Fruit fly (Drosophila melanogaster): Measurements from ENCODE around the gene Burs.

The Burs gene

DNA sequence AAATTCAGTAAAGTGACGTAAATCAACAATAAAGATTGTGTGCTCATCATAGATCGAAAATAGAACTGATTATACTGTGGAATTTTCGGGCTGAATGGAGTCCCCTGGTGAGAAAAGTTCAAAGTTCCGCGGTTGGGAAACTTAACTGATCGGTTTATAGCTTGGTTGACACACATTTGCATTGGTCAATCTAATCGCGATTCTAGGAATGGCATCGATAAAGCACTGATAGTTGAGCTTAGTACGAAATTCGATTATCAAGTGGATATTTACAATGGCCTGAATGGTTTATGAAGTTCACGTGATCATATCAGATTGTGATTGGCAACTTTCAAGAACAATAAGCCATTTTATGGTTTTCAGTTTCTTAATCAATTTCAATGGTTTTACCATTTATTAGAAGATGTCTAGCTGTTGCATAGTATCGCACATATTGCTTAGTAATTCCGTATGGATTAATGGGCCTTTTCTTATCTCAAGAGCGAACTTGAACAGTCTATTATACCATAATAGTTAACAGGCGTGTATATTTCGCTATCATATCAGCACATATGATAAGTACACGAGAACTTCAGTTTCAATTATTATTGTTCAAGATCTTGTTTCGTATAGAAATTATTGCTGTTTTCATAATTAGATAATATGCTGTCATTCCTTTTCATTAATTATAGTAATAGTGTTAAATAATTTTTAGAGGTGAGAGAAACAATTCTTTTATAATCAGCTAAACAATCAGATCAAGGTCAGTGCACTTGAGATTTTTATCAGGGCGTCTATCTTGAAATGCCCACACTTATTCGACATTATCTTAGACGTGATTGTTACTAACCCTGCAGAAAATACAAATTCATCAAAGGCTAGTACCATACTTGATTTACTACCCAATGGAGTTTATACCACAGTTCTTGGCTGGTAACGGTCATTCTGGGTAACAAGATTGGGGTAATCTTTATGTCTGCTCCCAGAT lies 20.1 kb upstream of the Burs start, which contains the start of gene CG31233:
TSS of gene CG31233 (plus strand) at position 900 of the 967 bp plus-strand sequence.
- TF ChIP-seq CTCF (optimal IDR thresholded peaks at IDR 0.05) (no peak), CG8478 (optimal IDR thresholded peaks at IDR 0.05) (no peak)

dm6 chr3R:21753099-21753498 lies 16.2 kb upstream of the Burs start:
- TF ChIP-seq CTCF (optimal IDR thresholded peaks at IDR 0.05) (no peak), CG8478 (optimal IDR thresholded peaks at IDR 0.05) (no peak)

- TF ChIP-seq CG8478 (optimal IDR thresholded peaks at IDR 0.05) (no peak), CTCF (optimal IDR thresholded peaks at IDR 0.05) (no peak)
Observed at dm6 chr3R:21753974-21754373, 15.3 kb upstream of the Burs start, which contains the start of gene CG31198. Gene CG31198 (plus strand): TSS chr3R:21754324.

DNA sequence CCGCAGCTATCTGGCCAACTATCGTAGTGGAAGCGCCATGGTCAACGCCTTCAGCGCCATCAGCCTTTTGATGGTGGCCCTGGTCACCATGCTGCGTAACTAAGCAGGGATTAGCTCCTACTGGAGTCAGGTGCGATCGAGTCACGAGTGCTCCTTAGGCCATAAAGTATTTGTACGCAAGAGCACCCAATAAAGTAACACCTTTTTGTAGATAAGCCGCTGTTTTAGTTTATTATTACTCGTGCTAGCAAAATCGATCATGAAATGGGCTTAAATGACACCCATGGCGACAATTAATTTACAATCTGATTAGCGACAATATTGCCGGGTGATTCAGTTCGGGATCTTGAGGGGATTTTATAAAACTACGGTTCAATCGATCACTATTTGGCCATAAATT lies 11.8 kb upstream of the Burs start:
- TF ChIP-seq CG8478 (optimal IDR thresholded peaks at IDR 0.05) (no peak), CTCF (optimal IDR thresholded peaks at IDR 0.05) (no peak)

DNA sequence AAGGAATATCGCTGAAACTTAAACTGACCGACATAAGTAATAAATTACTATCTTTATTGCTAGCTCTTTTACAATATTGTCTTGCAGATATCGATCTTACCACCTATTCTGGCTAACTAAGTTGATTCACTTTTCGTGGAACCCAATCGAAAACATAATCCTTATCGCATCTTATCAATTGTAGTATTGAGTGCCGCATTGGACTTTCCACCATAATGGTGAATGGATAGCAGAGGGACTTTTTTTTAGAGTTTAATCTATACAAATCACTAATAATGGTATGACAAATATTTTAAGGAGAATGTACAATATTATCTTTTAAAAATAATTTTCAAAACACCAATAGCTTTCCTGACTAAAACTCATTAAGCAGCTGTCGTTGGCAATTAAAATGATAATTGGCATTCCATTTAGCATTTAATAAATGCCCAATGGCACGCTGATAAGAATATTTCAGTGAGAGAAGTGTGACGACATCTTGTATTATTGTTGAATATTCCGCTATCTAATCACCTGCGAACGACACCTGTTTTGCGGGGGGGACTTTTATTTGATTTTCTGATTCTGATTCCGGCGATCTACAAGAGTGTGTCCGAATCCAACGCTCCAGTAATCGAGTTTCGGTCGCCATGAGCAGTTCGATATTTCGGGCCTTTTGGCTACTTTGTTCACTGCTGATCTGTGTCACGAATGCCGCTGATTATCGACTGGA lies 11.0 kb upstream of the Burs start, which contains the start of gene CG42335:
TSS of gene CG42335 (plus strand) at position 620 of the 712 bp plus-strand sequence.
- TF ChIP-seq CG8478 (optimal IDR thresholded peaks at IDR 0.05) = no peak
- TF ChIP-seq CTCF (optimal IDR thresholded peaks at IDR 0.05) = no peak

dm6 chr3R:21775766-21776165 lies 6.4 kb downstream of the Burs start, which contains the start of the genes GABA-B-R2 and CG6800:
Gene GABA-B-R2 (minus strand): TSS chr3R:21775840.
Gene CG6800 (plus strand): TSS chr3R:21776138.
- TF ChIP-seq CG8478 (optimal IDR thresholded peaks at IDR 0.05) (no peak), CTCF (optimal IDR thresholded peaks at IDR 0.05) (no peak)

- TF ChIP-seq CTCF (optimal IDR thresholded peaks at IDR 0.05) (peak in 1 of 2 experiments; percentile 41), CG8478 (optimal IDR thresholded peaks at IDR 0.05) (no peak)
Observed at dm6 chr3R:21777660-21778059, 8.3 kb downstream of the Burs start, which contains the start of gene Polr1H. Gene Polr1H (minus strand): TSS chr3R:21777847.

dm6 chr3R:21780086-21780485 lies 10.8 kb downstream of the Burs start:
- TF ChIP-seq CTCF (optimal IDR thresholded peaks at IDR 0.05) (no peak), CG8478 (optimal IDR thresholded peaks at IDR 0.05) (no peak)

DNA sequence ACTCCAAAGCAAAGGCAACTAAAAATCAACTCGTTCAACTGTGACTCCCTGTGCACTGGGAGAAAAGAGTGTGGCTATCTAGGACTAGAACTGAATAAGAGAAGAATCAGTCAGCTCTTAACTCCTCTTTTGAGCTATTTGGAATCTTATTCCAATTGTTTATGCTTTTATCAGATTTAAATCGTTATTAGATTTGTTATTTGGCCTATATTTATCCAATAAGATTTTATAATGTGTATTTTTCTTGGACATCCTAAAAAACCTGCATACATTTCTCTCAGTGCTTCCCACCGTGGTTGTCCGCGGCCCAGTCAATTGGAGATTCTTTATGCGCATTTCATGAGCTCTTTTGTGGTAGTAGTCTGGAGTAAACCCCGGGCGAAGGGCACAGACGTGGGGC lies 12.1 kb downstream of the Burs start:
- TF ChIP-seq CTCF (optimal IDR thresholded peaks at IDR 0.05) (no peak), CG8478 (optimal IDR thresholded peaks at IDR 0.05) (no peak)

- TF ChIP-seq CG8478 (optimal IDR thresholded peaks at IDR 0.05) (no peak), CTCF (optimal IDR thresholded peaks at IDR 0.05) (no peak)
Observed at dm6 chr3R:21782295-21782922, 13.1 kb downstream of the Burs start, which contains the start of gene tsl. Gene tsl (minus strand): TSS chr3R:21782536.

DNA sequence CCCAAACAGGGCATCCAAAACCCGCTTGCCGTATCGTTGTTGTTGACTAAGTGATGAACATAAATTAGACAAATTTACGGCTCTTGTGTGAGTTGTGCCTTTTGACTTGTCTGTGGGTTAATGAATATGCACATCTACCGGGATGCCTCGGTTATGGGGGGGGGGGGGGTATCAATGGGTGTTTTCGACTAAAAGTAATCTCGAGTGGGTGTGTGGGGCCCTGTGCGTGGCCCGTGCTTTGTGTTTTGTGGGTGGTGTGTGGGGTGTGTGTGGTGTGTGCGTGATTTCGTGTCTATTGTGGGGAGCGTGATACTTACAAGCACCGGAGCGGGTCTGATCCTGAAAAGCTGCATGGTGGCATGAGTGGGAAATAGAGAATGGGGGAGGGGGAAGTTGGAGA lies 21.1 kb downstream of the Burs start:
- no peak for TF ChIP-seq CTCF (optimal IDR thresholded peaks at IDR 0.05)
- TF ChIP-seq CG8478 (optimal IDR thresholded peaks at IDR 0.05) = no peak

- TF ChIP-seq CG8478 (optimal IDR thresholded peaks at IDR 0.05) (no peak), CTCF (optimal IDR thresholded peaks at IDR 0.05) (no peak)
Observed at dm6 chr3R:21793760-21794159, 24.4 kb downstream of the Burs start.

- TF ChIP-seq CG8478 (optimal IDR thresholded peaks at IDR 0.05) (no peak), CTCF (optimal IDR thresholded peaks at IDR 0.05) (no peak)
Observed at dm6 chr3R:21807264-21807663, 37.9 kb downstream of the Burs start.

DNA sequence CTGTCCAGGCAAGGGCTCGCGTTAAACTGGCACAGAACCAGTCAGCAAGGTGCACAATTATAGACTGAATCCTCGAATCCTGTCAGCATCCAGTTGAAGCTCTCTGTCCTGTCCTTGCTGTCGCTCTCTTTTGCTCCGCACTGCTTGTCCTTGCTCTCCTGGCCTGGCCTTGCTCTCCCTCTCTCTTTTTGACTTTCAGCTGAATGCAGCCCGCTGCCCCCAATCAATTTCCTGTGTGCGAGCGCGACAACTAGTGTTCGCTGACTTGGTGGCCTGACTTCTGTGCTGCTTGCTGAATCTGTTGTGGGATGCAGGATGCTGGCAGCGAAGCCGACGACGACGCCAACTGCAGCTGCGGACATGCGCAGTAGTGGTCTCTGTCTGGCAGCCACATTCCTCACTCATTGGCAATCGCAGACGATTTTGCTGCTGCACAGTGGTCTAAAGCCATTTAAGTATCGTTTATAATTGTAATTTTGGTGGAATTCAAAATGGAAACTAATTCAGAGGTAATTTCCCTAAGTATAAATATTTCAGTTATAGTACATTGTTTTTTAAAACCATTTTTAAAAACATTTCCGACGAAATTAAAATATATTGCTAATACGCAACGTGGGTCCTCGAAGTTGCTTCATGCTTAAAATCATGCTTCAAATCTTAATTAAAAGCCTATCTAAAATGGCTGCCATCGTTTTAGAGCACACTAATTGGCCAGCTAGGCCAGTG lies 39.5 kb downstream of the Burs start:
- TF ChIP-seq CTCF (optimal IDR thresholded peaks at IDR 0.05) = no peak
- TF ChIP-seq CG8478 (optimal IDR thresholded peaks at IDR 0.05) = no peak
